Fruit fly (Drosophila melanogaster) whole organism: ENCODE results near the gene Mur29B.

Experiments used
- CG8478 ChIP-seq: fragments of >200 bp; optimal IDR thresholded peaks from 2 replicates; lab custom pipeline; 2018; ENCODE audit warnings: inconsistent platforms
- Dll ChIP-seq: fragments of >200 bp; optimal IDR thresholded peaks from 2 replicates; lab custom pipeline; 2017
- EcR ChIP-seq, 2 experiments: fragments of >200 bp; optimal IDR thresholded peaks; 2 replicates each; lab custom pipeline; 2017; ENCODE audit warnings: missing biosample characterization in 2 of 2, missing genetic modification characterization in 2 of 2, missing genetic modification reagents in 2 of 2
- pan ChIP-seq: fragments of >200 bp; optimal IDR thresholded peaks from 2 replicates; lab custom pipeline; 2017
- psq ChIP-seq: fragments of >200 bp; optimal IDR thresholded peaks from 2 replicates; lab custom pipeline; 2017
- usp ChIP-seq: fragments of >200 bp; optimal IDR thresholded peaks from 2 replicates; lab custom pipeline; 2017; ENCODE audit warnings: missing biosample characterization, missing genetic modification characterization, mixed read lengths

DNA sequence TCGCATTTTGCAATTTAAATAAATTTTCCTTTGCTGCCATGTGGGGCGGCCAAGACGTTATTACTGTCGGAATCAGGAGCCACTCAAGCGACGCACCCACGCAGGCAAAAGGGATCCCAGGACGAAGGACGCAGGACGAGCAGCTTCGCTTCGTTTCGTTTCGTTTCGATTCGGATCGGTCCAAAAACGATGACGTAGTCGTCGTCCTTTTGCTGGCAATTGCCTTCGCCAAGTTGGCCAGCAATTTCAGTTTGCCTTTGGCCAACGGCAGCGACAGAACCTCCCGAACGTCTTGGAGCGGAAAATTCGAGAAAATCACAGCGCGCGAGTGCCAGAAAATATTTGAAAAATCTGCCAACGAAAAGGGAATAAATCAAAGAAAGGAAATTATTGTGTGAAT is 13.9 kb upstream of the Mur29B start, which contains the start of gene witty:
- TF ChIP-seq EcR (GFP tag; optimal IDR thresholded peaks at IDR 0.05; lab: Kevin White, UChicago) (no peak), CG8478 (lab: Kevin White, UChicago) (no peak), psq (lab: Kevin White, UChicago) (no peak), usp (GFP tag; lab: Kevin White, UChicago) (no peak), pan (lab: Kevin White, UChicago) (no peak), Dll (lab: Kevin White, UChicago) (no peak)
